Fruit fly (Drosophila melanogaster) whole organism, wandering third instar larva: ENCODE results near the gene Or88a.

ENCODE experiments used
- Abd-B ChIP-seq: fragments of >200 bp; optimal IDR thresholded peaks from 2 replicates; lab custom pipeline; 2017; ENCODE audit warnings: missing biosample characterization, missing genetic modification characterization
- CG32264 ChIP-seq: fragments of 200-800 bp; sonication (Bioruptor generic); optimal IDR thresholded peaks from 2 replicates; lab custom pipeline; 2016; ENCODE audit warnings: missing biosample characterization, missing genetic modification characterization
- CrebA ChIP-seq: fragments of 200-800 bp; sonication (Bioruptor generic); optimal IDR thresholded peaks from 2 replicates; lab custom pipeline; 2016; ENCODE audit warnings: missing biosample characterization, mild to moderate bottlenecking, missing genetic modification characterization, borderline replicate concordance
- Dfd ChIP-seq: fragments of >200 bp; optimal IDR thresholded peaks from 2 replicates; lab custom pipeline; 2017; ENCODE audit warnings: missing biosample characterization, missing genetic modification characterization
- Dif ChIP-seq: fragments of 200-275, 200-300 bp; sonication (Bioruptor generic); optimal IDR thresholded peaks from 2 replicates; lab custom pipeline; 2018; ENCODE audit warnings: missing biosample characterization, missing genetic modification characterization; ENCODE audit not compliant: partially characterized antibody
- GATAd ChIP-seq: sonication (Bioruptor generic); optimal IDR thresholded peaks from 2 replicates; lab custom pipeline; 2016; ENCODE audit warnings: missing biosample characterization, missing genetic modification characterization
- HLH106 ChIP-seq: fragments of 200-800 bp; optimal IDR thresholded peaks from 3 replicates; lab custom pipeline; 2019; ENCODE audit warnings: missing biosample characterization, mild to moderate bottlenecking, missing genetic modification characterization, moderate library complexity
- Hnf4 ChIP-seq: fragments of 200-800 bp; sonication (Bioruptor generic); optimal IDR thresholded peaks from 2 replicates; lab custom pipeline; 2016; ENCODE audit warnings: missing biosample characterization, mild to moderate bottlenecking, missing genetic modification characterization
- Hr78 ChIP-seq: fragments of >200 bp; optimal IDR thresholded peaks from 2 replicates; lab custom pipeline; 2017; ENCODE audit warnings: missing biosample characterization, missing genetic modification characterization
- Hr83 ChIP-seq: fragments of 200-300 bp; sonication (Bioruptor generic); optimal IDR thresholded peaks from 2 replicates; lab custom pipeline; 2016; ENCODE audit warnings: missing biosample characterization, mild to moderate bottlenecking, missing genetic modification characterization, moderate library complexity; ENCODE audit not compliant: poor library complexity, severe bottlenecking
- Jra ChIP-seq: sonication (Bioruptor generic); optimal IDR thresholded peaks from 2 replicates; lab custom pipeline; 2016; ENCODE audit warnings: missing biosample characterization, missing genetic modification characterization
- Mio ChIP-seq: sonication (Bioruptor generic); optimal IDR thresholded peaks from 2 replicates; lab custom pipeline; 2016; ENCODE audit warnings: missing biosample characterization, missing genetic modification characterization
- Myc ChIP-seq: fragments of >200 bp; optimal IDR thresholded peaks from 2 replicates; lab custom pipeline; 2017
- N ChIP-seq: fragments of >200 bp; optimal IDR thresholded peaks from 2 replicates; lab custom pipeline; 2018; ENCODE audit warnings: missing biosample characterization, missing external identifiers, missing genetic modification characterization
- OdsH ChIP-seq: fragments of 200-800 bp; sonication (Bioruptor generic); optimal IDR thresholded peaks from 2 replicates; lab custom pipeline; 2016; ENCODE audit warnings: missing biosample characterization, mild to moderate bottlenecking, missing genetic modification characterization
- Rel ChIP-seq, 2 experiments: fragments of 200-800 bp; sonication (Bioruptor generic) in 1 of 2; optimal IDR thresholded peaks; 2 replicates in 1 of 2; 3 replicates in 1 of 2; lab custom pipeline; 2016 to 2019; ENCODE audit warnings: mild to moderate bottlenecking in 2 of 2, missing biosample characterization in 2 of 2, missing genetic modification characterization in 2 of 2, moderate library complexity in 1 of 2
- Vsx2 ChIP-seq: fragments of 200-300, 225-300 bp; sonication (Bioruptor generic); optimal IDR thresholded peaks from 2 replicates; lab custom pipeline; 2018; ENCODE audit warnings: missing biosample characterization, missing genetic modification characterization; ENCODE audit not compliant: partially characterized antibody
- br ChIP-seq: fragments of 200-800 bp; sonication (Bioruptor generic); optimal IDR thresholded peaks from 2 replicates; lab custom pipeline; 2016; ENCODE audit warnings: missing biosample characterization, missing genetic modification characterization
- brk ChIP-seq: fragments of 200-800 bp; sonication (Bioruptor generic); optimal IDR thresholded peaks from 2 replicates; lab custom pipeline; 2016; ENCODE audit warnings: missing biosample characterization, mild to moderate bottlenecking, missing genetic modification characterization
- dmrt93B ChIP-seq: fragments of 200-800 bp; sonication (Bioruptor generic); optimal IDR thresholded peaks from 2 replicates; lab custom pipeline; 2018; ENCODE audit warnings: missing biosample characterization, mild to moderate bottlenecking, missing genetic modification characterization
- dsf ChIP-seq: sonication (Bioruptor generic); optimal IDR thresholded peaks from 2 replicates; lab custom pipeline; 2016; ENCODE audit warnings: missing biosample characterization, missing genetic modification characterization, borderline replicate concordance
- ey ChIP-seq: fragments of 200-800 bp; sonication (Bioruptor generic); optimal IDR thresholded peaks from 2 replicates; lab custom pipeline; 2016; ENCODE audit warnings: missing biosample characterization, missing genetic modification characterization
- foxo ChIP-seq, 2 experiments: fragments of 200-800 bp; sonication (Bioruptor generic); optimal IDR thresholded peaks; 2 replicates in 1 of 2; 3 replicates in 1 of 2; lab custom pipeline; 2016 to 2017; ENCODE audit warnings: missing biosample characterization in 2 of 2, missing genetic modification characterization in 2 of 2
- fru ChIP-seq: fragments of 200-800 bp; sonication (Bioruptor generic); optimal IDR thresholded peaks from 3 replicates; lab custom pipeline; 2016; ENCODE audit warnings: missing biosample characterization, mild to moderate bottlenecking, missing genetic modification characterization
- jim ChIP-seq: fragments of 175-275, 200-325 bp; sonication (Bioruptor generic); optimal IDR thresholded peaks from 2 replicates; lab custom pipeline; 2016; ENCODE audit warnings: missing biosample characterization, mild to moderate bottlenecking, missing genetic modification characterization
- lola ChIP-seq: fragments of >200 bp; optimal IDR thresholded peaks from 2 replicates; lab custom pipeline; 2017; ENCODE audit warnings: missing biosample characterization, missing genetic modification characterization
- psq ChIP-seq: fragments of 200-800 bp; sonication (Bioruptor generic); optimal IDR thresholded peaks from 3 replicates; lab custom pipeline; 2017; ENCODE audit warnings: missing biosample characterization, mild to moderate bottlenecking, missing genetic modification characterization, moderate library complexity
- sage ChIP-seq: fragments of 200-800 bp; sonication (Bioruptor generic); optimal IDR thresholded peaks from 2 replicates; lab custom pipeline; 2016; ENCODE audit warnings: missing biosample characterization, mild to moderate bottlenecking, missing genetic modification characterization
- sv ChIP-seq: fragments of 200-800 bp; sonication (Bioruptor generic); optimal IDR thresholded peaks from 3 replicates; lab custom pipeline; 2016; ENCODE audit warnings: missing biosample characterization, missing genetic modification characterization
- tai ChIP-seq: sonication (Bioruptor generic); optimal IDR thresholded peaks from 2 replicates; lab custom pipeline; 2016; ENCODE audit warnings: missing biosample characterization, missing genetic modification characterization
- usp ChIP-seq: fragments of >200 bp; optimal IDR thresholded peaks from 2 replicates; lab custom pipeline; 2017; ENCODE audit warnings: missing biosample characterization, missing genetic modification characterization
- woc ChIP-seq: sonication (Bioruptor generic); optimal IDR thresholded peaks from 2 replicates; lab custom pipeline; 2016; ENCODE audit warnings: missing biosample characterization, mild to moderate bottlenecking, missing genetic modification characterization

The Or88a gene

dm6 chr3R:14096792-14097191, 12.5 kb upstream of the Or88a start, which contains the start of gene CCHa1:
CCHa1 (minus strand) TSS chr3R:14096835.
- no peak for TF ChIP-seq ey (GFP tag; lab: Kevin White, UChicago)
- no peak for TF ChIP-seq brk
- TF ChIP-seq woc (GFP tag; lab: Kevin White, UChicago) = no peak
- TF ChIP-seq Jra (GFP tag; lab: Kevin White, UChicago) = no peak
- TF ChIP-seq lola (GFP tag; lab: Kevin White, UChicago) = no peak
- TF ChIP-seq sage (GFP tag; lab: Kevin White, UChicago) = no peak

dm6 chr3R:14097980-14098379, 11.3 kb upstream of the Or88a start, which contains the start of gene CG9920:
CG9920 (minus strand) TSS chr3R:14098080.
- no peak for TF ChIP-seq OdsH (GFP tag; lab: Kevin White, UChicago)
- no peak for TF ChIP-seq HLH106
- no peak for TF ChIP-seq foxo (GFP tag; optimal IDR thresholded peaks at IDR 0.05; lab: Kevin White, UChicago)
- TF ChIP-seq Dfd (GFP tag; lab: Kevin White, UChicago) = no peak
- no peak for TF ChIP-seq Abd-B (GFP tag; lab: Kevin White, UChicago)
- TF ChIP-seq Mio (GFP tag; lab: Kevin White, UChicago) = no peak
- no peak for TF ChIP-seq N (GFP tag; lab: Kevin White, UChicago)
- TF ChIP-seq Jra (GFP tag; lab: Kevin White, UChicago) = no peak
- TF ChIP-seq GATAd = no peak
- TF ChIP-seq psq (GFP tag; lab: Kevin White, UChicago) = no peak
- TF ChIP-seq CrebA (GFP tag; lab: Kevin White, UChicago) = no peak

- no peak for TF ChIP-seq br
- TF ChIP-seq Vsx2 (GFP tag; lab: Kevin White, UChicago) = peak; percentile 57
- TF ChIP-seq Dif (GFP tag; lab: Kevin White, UChicago) = peak; percentile 48
- TF ChIP-seq psq (GFP tag; lab: Kevin White, UChicago) = no peak
- no peak for TF ChIP-seq dsf (GFP tag; lab: Kevin White, UChicago)
- no peak for TF ChIP-seq brk
- TF ChIP-seq Hr83 = no peak
- no peak for TF ChIP-seq lola (GFP tag; lab: Kevin White, UChicago)
- no peak for TF ChIP-seq Mio (GFP tag; lab: Kevin White, UChicago)
- TF ChIP-seq Myc = no peak
- TF ChIP-seq GATAd = no peak
- no peak for TF ChIP-seq usp (GFP tag; lab: Kevin White, UChicago)
- no peak for TF ChIP-seq Rel (GFP tag; optimal IDR thresholded peaks at IDR 0.05; lab: Kevin White, UChicago)
- no peak for TF ChIP-seq Rel (tag; optimal IDR thresholded peaks at IDR 0.05; lab: Kevin White, UChicago)
- no peak for TF ChIP-seq foxo (GFP tag; optimal IDR thresholded peaks at IDR 0.05; lab: Kevin White, UChicago)
- TF ChIP-seq Dfd (GFP tag; lab: Kevin White, UChicago) = no peak
- TF ChIP-seq woc (GFP tag; lab: Kevin White, UChicago) = no peak
- peak; percentile 3 for TF ChIP-seq tai (GFP tag; lab: Kevin White, UChicago)
- TF ChIP-seq, all 38 proteins: peak for 3
These were observed 10.6 kb upstream of the Or88a start for dm6 chr3R:14098527-14099109.

dm6 chr3R:14100962-14101361, 8.3 kb upstream of the Or88a start:
- TF ChIP-seq brk (no peak), CG32264 (GFP tag; lab: Kevin White, UChicago) (no peak), jim (no peak), fru (no peak), dmrt93B (GFP tag; lab: Kevin White, UChicago) (no peak), Dfd (GFP tag; lab: Kevin White, UChicago) (no peak), Abd-B (GFP tag; lab: Kevin White, UChicago) (no peak), HLH106 (no peak), Vsx2 (GFP tag; lab: Kevin White, UChicago) (no peak), Hnf4 (GFP tag; lab: Kevin White, UChicago) (no peak), Hr78 (GFP tag; lab: Kevin White, UChicago) (no peak), sv (GFP tag; lab: Kevin White, UChicago) (no peak), GATAd (no peak), br (no peak)
